Fruit fly (Drosophila melanogaster): Measurements from ENCODE around the gene verm.
A peak's percentile ranks its signal among the peaks of the same experiment; 100 is the strongest.

The verm gene

DNA sequence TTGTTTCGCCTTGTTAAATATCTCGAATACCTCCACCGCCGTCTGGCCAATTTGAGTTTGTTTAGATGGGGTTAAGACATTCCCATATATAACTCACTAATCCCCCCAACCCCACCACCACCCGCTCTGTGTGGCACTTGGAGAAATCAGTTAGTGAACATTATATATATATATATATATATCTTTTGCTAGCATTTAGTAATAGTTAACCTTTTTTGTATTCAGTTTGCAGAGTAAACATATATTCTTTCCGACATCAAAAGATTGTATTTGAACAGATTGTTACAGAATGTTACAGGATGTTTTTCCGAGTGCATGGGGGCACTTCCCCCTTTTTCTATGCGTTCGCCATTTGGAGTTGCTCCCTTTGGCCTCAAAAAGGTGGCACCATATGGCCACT is 24.6 kb downstream of the verm start (continued):
- TF ChIP-seq Sox100B (GFP tag; optimal IDR thresholded peaks at IDR 0.05) (peak; percentile 13), CG9609 (GFP tag; optimal IDR thresholded peaks at IDR 0.05) (no peak), Mad (GFP tag; optimal IDR thresholded peaks at IDR 0.05) (no peak), CG9727 (GFP tag; optimal IDR thresholded peaks at IDR 0.05) (no peak), slbo (GFP tag; IDR thresholded peaks at IDR 0.05) (peak; percentile 34; the same call in 1 of the 2 replicates), gem (tag; optimal IDR thresholded peaks at IDR 0.05) (peak; percentile 67), kni (GFP tag; optimal IDR thresholded peaks at IDR 0.05) (no peak), CG2712 (tag; optimal IDR thresholded peaks at IDR 0.05) (peak; percentile 70), hkb (optimal IDR thresholded peaks at IDR 0.05) (no peak), hkb (GFP tag; IDR thresholded peaks at IDR 0.05) (peak; percentile 69), CG12104 (GFP tag; optimal IDR thresholded peaks at IDR 0.05) (no peak), CG15601 (tag; optimal IDR thresholded peaks at IDR 0.05) (peak; percentile 35), CG4820 (GFP tag; optimal IDR thresholded peaks at IDR 0.05) (peak; percentile 16), Hr3 (GFP tag; optimal IDR thresholded peaks at IDR 0.05) (peak; percentile 22), CG12155 (GFP tag; optimal IDR thresholded peaks at IDR 0.05) (no peak), CG4328 (GFP tag; optimal IDR thresholded peaks at IDR 0.05) (no peak), CG10543 (GFP tag; optimal IDR thresholded peaks at IDR 0.05) (no peak), BtbVII (GFP tag; optimal IDR thresholded peaks at IDR 0.05) (no peak), otp (GFP tag; IDR thresholded peaks at IDR 0.05) (no peak), Med (GFP tag) (no peak), sens (GFP tag) (peak; percentile 66), CG18764 (GFP tag; optimal IDR thresholded peaks at IDR 0.05) (no peak), CG4360 (GFP tag; IDR thresholded peaks at IDR 0.05) (no peak), CG11723 (GFP tag; optimal IDR thresholded peaks at IDR 0.05) (no peak), Optix (GFP tag; IDR thresholded peaks at IDR 0.05) (no peak), Bgb (GFP tag; IDR thresholded peaks at IDR 0.05; ENCODE audit: partially characterized antibody) (no peak), CG7987 (GFP tag; optimal IDR thresholded peaks at IDR 0.05) (no peak), CG1529 (GFP tag; optimal IDR thresholded peaks at IDR 0.05) (no peak), CG4617 (GFP tag; optimal IDR thresholded peaks at IDR 0.05; ENCODE audit: borderline replicate concordance) (no peak), Sox102F (GFP tag; optimal IDR thresholded peaks at IDR 0.05) (peak; percentile 60), tgo (GFP tag; IDR thresholded peaks at IDR 0.05) (peak; percentile 38; the same call in 1 of the 3 replicates), sqz (GFP tag; optimal IDR thresholded peaks at IDR 0.05) (peak; percentile 2), CG31441 (GFP tag; IDR thresholded peaks at IDR 0.05) (peak; percentile 50), CG17186 (GFP tag; optimal IDR thresholded peaks at IDR 0.05) (no peak), CG42726 (GFP tag; IDR thresholded peaks at IDR 0.05; ENCODE audit: partially characterized antibody) (no peak), Blimp-1 (GFP tag; optimal IDR thresholded peaks at IDR 0.05) (peak; percentile 68), CG33213 (GFP tag; optimal IDR thresholded peaks at IDR 0.05) (no peak), CG1647 (GFP tag; optimal IDR thresholded peaks at IDR 0.05) (no peak), CG10565 (GFP tag; optimal IDR thresholded peaks at IDR 0.05) (no peak), pfk (GFP tag; optimal IDR thresholded peaks at IDR 0.05) (no peak), Mrtf (GFP tag; IDR thresholded peaks at IDR 0.05) (peak; percentile 41; the same call in 1 of the 3 replicates), Stat92E (GFP tag; optimal IDR thresholded peaks at IDR 0.05) (no peak), CG7839 (tag; optimal IDR thresholded peaks at IDR 0.05) (peak; percentile 52), dysf (GFP tag; IDR thresholded peaks at IDR 0.05) (0 out of 3 replicates have a peak, but pooled peaks have one; percentile 21), dati (GFP tag; IDR thresholded peaks at IDR 0.05) (0 out of 2 replicates have a peak, but pooled peaks have one; percentile 24), Hr51 (GFP tag; optimal IDR thresholded peaks at IDR 0.05) (peak in 1 of 2 experiments; percentile 38), CG1603 (tag; optimal IDR thresholded peaks at IDR 0.05) (peak; percentile 7), CG13775 (GFP tag; optimal IDR thresholded peaks at IDR 0.05) (no peak), lola (GFP tag; optimal IDR thresholded peaks at IDR 0.05) (peak in 1 of 3 experiments; percentile 39), Spps (tag; optimal IDR thresholded peaks at IDR 0.05) (no peak)

Measured in whole organism, embryonic.